Fruit fly (Drosophila melanogaster): ENCODE results near the gene CG17325.

DNA sequence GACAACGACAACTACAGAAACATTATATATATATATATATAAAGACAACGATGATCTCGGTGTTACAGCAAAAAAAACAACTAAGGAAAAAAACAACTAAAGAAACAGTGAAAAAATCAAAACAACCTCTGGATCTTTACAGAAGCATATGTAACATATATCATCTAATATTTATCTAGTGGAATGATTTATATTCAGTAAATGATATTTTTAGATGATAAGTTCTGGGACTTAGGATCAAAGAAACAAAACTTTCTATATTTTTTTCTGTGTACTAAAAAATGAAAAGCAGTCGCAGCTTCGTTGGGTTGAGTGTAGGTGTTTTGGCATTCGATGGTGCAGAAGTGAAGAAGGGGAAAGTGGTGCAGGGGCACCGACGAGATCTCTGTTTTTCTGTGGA is 45.3 kb upstream of the CG17325 start:
- no peak for TF ChIP-seq spab (GFP tag; optimal IDR thresholded peaks at IDR 0.05)
- TF ChIP-seq CG7368 (GFP tag; optimal IDR thresholded peaks at IDR 0.05), result no peak
- no peak for TF ChIP-seq Hr38 (GFP tag; optimal IDR thresholded peaks at IDR 0.05)
- no peak for TF ChIP-seq CG6854 (GFP tag; optimal IDR thresholded peaks at IDR 0.05)
- peak; percentile 17 for TF ChIP-seq OdsH (GFP tag; optimal IDR thresholded peaks at IDR 0.05)
- TF ChIP-seq pdm3 (GFP tag; optimal IDR thresholded peaks at IDR 0.05), result no peak
- no peak for TF ChIP-seq CG11902 (GFP tag; optimal IDR thresholded peaks at IDR 0.05)
- TF ChIP-seq svp (GFP tag), result no peak
- TF ChIP-seq CG8319 (GFP tag; optimal IDR thresholded peaks at IDR 0.05), result no peak
- peak; percentile 27 for TF ChIP-seq CG3919 (GFP tag; optimal IDR thresholded peaks at IDR 0.05)
- peak; percentile 26 for TF ChIP-seq CG6276 (GFP tag; optimal IDR thresholded peaks at IDR 0.05)
- no peak for TF ChIP-seq CG10669 (GFP tag; optimal IDR thresholded peaks at IDR 0.05)
- peak; percentile 35 for TF ChIP-seq CG3032 (tag; optimal IDR thresholded peaks at IDR 0.05)
- TF ChIP-seq CG9139 (GFP tag; optimal IDR thresholded peaks at IDR 0.05), result peak; percentile 14

All from whole organism, prepupa.